Worm (Caenorhabditis elegans) whole organism, late embryonic: Measurements from ENCODE around the gene unc-2.

Source experiments
- C08G9.2 ChIP-seq: sonication (generic microtip); optimal IDR thresholded peaks from 2 replicates; lab custom pipeline; 2016; ENCODE audit warnings: mild to moderate bottlenecking, missing genetic modification characterization, moderate library complexity, missing compliant biosample characterization
- F13H6.1 ChIP-seq: sonication (generic microtip); optimal IDR thresholded peaks from 2 replicates; lab custom pipeline; 2016; ENCODE audit warnings: missing genetic modification characterization, missing compliant biosample characterization
- ceh-24 ChIP-seq: sonication (generic microtip); optimal IDR thresholded peaks from 2 replicates; lab custom pipeline; 2016; ENCODE audit warnings: mild to moderate bottlenecking, missing genetic modification characterization, missing compliant biosample characterization
- elt-2 ChIP-seq: sonication (generic microtip); optimal IDR thresholded peaks from 2 replicates; lab custom pipeline; 2016; ENCODE audit warnings: missing genetic modification reagents, missing genetic modification characterization, missing compliant biosample characterization
- madf-2 ChIP-seq: sonication (generic microtip); optimal IDR thresholded peaks from 2 replicates; lab custom pipeline; 2017; ENCODE audit warnings: missing genetic modification characterization, missing compliant biosample characterization
- nfya-1 ChIP-seq: sonication (generic microtip); optimal IDR thresholded peaks from 2 replicates; lab custom pipeline; 2017; ENCODE audit warnings: missing genetic modification characterization, mild to moderate bottlenecking, missing compliant biosample characterization, antibody characterized with exemption, moderate library complexity
- nhr-11 ChIP-seq: fragments of 150-350 bp; optimal IDR thresholded peaks from 2 replicates; lab custom pipeline; 2014; ENCODE audit warnings: missing biosample characterization, missing genetic modification characterization
- sox-2 ChIP-seq: fragments of 200-800 bp; sonication (Bioruptor generic); IDR thresholded peaks from 2 replicates; pipeline ENCODE4 v1.3.6; 2022; ENCODE audit warnings: missing genetic modification reagents, missing genetic modification characterization, missing compliant biosample characterization
- sox-4 ChIP-seq: sonication (generic microtip); optimal IDR thresholded peaks from 2 replicates; lab custom pipeline; 2017; ENCODE audit warnings: mild to moderate bottlenecking, missing genetic modification characterization, inconsistent platforms, missing compliant biosample characterization
- unc-3 ChIP-seq, 2 experiments: fragments of 200-800 bp in 1 of 2; sonication (Bioruptor generic) in 1 of 2; sonication (generic microtip) in 1 of 2; conservative IDR thresholded peaks in 1 of 2; optimal IDR thresholded peaks in 1 of 2; 2 replicates each; pipeline versions ENCODE4 v1.3.6 to Lab custom; 2016 to 2022; ENCODE audit warnings: missing compliant biosample characterization in 2 of 2, missing genetic modification characterization in 2 of 2, missing genetic modification reagents in 1 of 2
- unc-86 ChIP-seq: sonication (generic microtip); optimal IDR thresholded peaks from 2 replicates; lab custom pipeline; 2016; ENCODE audit warnings: missing genetic modification characterization, missing compliant biosample characterization

DNA sequence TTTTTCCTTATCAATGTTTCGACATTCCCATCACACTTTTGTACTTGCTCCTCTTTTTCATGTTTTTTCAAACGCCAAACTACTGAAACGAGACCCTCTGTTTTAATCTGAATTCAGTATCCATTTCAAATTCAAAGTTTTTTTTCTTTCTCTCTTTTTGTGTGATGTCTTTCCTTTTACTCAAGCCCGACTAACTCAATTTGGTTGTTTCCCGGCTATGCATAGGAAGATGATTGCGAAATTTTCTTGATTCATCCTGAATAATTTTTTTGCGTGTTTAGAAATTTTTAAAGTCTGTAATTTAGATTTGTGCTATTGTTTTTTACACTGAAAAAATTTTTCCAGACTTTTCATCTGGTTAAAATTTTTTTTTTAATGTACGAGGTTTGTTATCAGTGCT lies 952 bp upstream of the unc-2 start:
- TF ChIP-seq C08G9.2 (tag; lab: Kevin White, UChicago) (no peak), madf-2 (tag; lab: Kevin White, UChicago) (no peak), F13H6.1 (tag; lab: Kevin White, UChicago) (no peak), sox-2 (GFP tag; lab: Robert Waterston, UW) (no peak), sox-4 (tag; lab: Kevin White, UChicago) (no peak), nhr-11 (tag; lab: Kevin White, UChicago) (no peak), elt-2 (no peak), unc-86 (no peak), nfya-1 (tag; lab: Kevin White, UChicago) (no peak), unc-3 (GFP tag; conservative IDR thresholded peaks at IDR 0.05; lab: Robert Waterston, UW) (no peak), unc-3 (tag; optimal IDR thresholded peaks at IDR 0.05; lab: Kevin White, UChicago) (no peak), ceh-24 (tag; lab: Kevin White, UChicago) (no peak)
